Fruit fly (Drosophila melanogaster) whole organism, wandering third instar larva: ENCODE data around the gene CG17754.

ENCODE experiments used
- Vsx2 ChIP-seq: fragments of 200-300, 225-300 bp; sonication (Bioruptor generic); optimal IDR thresholded peaks from 2 replicates; lab custom pipeline; 2018; ENCODE audit warnings: missing biosample characterization, missing genetic modification characterization; ENCODE audit not compliant: partially characterized antibody
- br ChIP-seq: fragments of 200-800 bp; sonication (Bioruptor generic); optimal IDR thresholded peaks from 2 replicates; lab custom pipeline; 2016; ENCODE audit warnings: missing biosample characterization, missing genetic modification characterization
- psq ChIP-seq: fragments of 200-800 bp; sonication (Bioruptor generic); optimal IDR thresholded peaks from 3 replicates; lab custom pipeline; 2017; ENCODE audit warnings: missing biosample characterization, mild to moderate bottlenecking, missing genetic modification characterization, moderate library complexity

DNA sequence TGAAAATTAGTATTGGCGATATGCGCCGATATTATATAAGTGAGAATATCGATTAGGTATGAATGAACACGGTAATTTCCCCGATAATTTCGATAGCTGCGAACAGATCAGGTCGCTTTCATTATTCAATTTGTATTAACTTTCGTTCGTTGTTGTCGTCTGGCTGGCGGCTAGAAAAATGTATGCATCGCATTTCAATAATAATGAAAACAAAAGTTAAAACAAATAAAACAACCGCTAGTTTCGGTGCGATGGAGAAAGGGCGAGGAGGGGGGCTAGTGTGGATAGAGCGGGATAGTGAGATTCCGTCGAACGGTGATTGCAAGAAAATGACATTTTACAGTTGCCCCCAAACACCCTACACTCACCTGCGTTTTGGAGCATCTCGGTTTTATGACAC, 25.8 kb upstream of the CG17754 start:
- TF ChIP-seq Vsx2 (GFP tag; lab: Kevin White, UChicago) (no peak), psq (GFP tag; lab: Kevin White, UChicago) (no peak), br (GFP tag; lab: Kevin White, UChicago) (no peak)
